Fruit fly (Drosophila melanogaster) whole organism, embryonic: ENCODE results near the gene wfs1.

Source experiments
- B-H2 ChIP-seq: fragments of 200-800 bp; sonication (Bioruptor generic); optimal IDR thresholded peaks from 2 replicates; lab custom pipeline; 2018; ENCODE audit warnings: missing biosample characterization, mild to moderate bottlenecking, missing genetic modification characterization
- CG10543 ChIP-seq: fragments of 200-800 bp; sonication (Bioruptor generic); optimal IDR thresholded peaks from 3 replicates; lab custom pipeline; 2017; ENCODE audit warnings: missing biosample characterization, mild to moderate bottlenecking, missing genetic modification characterization, moderate library complexity
- CG10565 ChIP-seq: fragments of 200-800 bp; sonication (Bioruptor generic); optimal IDR thresholded peaks from 3 replicates; lab custom pipeline; 2016; ENCODE audit warnings: missing biosample characterization, mild to moderate bottlenecking, missing genetic modification characterization
- CG11723 ChIP-seq: fragments of 200-800 bp; sonication (Bioruptor generic); optimal IDR thresholded peaks from 2 replicates; lab custom pipeline; 2017; ENCODE audit warnings: missing biosample characterization, mild to moderate bottlenecking, missing genetic modification characterization
- CG1233 ChIP-seq: fragments of 200-800 bp; sonication (Bioruptor generic); optimal IDR thresholded peaks from 4 replicates; lab custom pipeline; 2018; ENCODE audit warnings: missing biosample characterization, mild to moderate bottlenecking, missing genetic modification characterization
- CG13424 ChIP-seq: fragments of 200-800 bp; sonication (Bioruptor generic); optimal IDR thresholded peaks from 2 replicates; lab custom pipeline; 2019; ENCODE audit warnings: missing biosample characterization, mild to moderate bottlenecking, missing genetic modification characterization, moderate library complexity
- CG15696 ChIP-seq: fragments of 200-800 bp; sonication (Bioruptor generic); optimal IDR thresholded peaks from 2 replicates; lab custom pipeline; 2019; ENCODE audit warnings: missing biosample characterization, mild to moderate bottlenecking, missing genetic modification characterization, moderate library complexity
- CG17359 ChIP-seq: fragments of 200-800 bp; sonication (Bioruptor generic); optimal IDR thresholded peaks from 3 replicates; lab custom pipeline; 2018; ENCODE audit warnings: missing biosample characterization, mild to moderate bottlenecking, missing genetic modification characterization, moderate library complexity
- CG17829 ChIP-seq: fragments of 200-800 bp; optimal IDR thresholded peaks from 2 replicates; lab custom pipeline; 2019; ENCODE audit warnings: missing biosample characterization, mild to moderate bottlenecking, missing genetic modification characterization, moderate library complexity
- CG18262 ChIP-seq: fragments of 200-800 bp; optimal IDR thresholded peaks from 3 replicates; lab custom pipeline; 2019; ENCODE audit warnings: missing biosample characterization, mild to moderate bottlenecking, missing genetic modification characterization, moderate library complexity
- CG18599 ChIP-seq: fragments of 200-800 bp; sonication (Bioruptor generic); optimal IDR thresholded peaks from 3 replicates; lab custom pipeline; 2017; ENCODE audit warnings: missing biosample characterization, missing genetic modification characterization, mild to moderate bottlenecking, moderate library complexity, missing genetic modification reagents
- CG2678 ChIP-seq: fragments of 200-800 bp; sonication (Bioruptor generic); optimal IDR thresholded peaks from 3 replicates; lab custom pipeline; 2019; ENCODE audit warnings: missing biosample characterization, mild to moderate bottlenecking, missing genetic modification characterization, moderate library complexity
- CG30403 ChIP-seq: fragments of 200-800 bp; sonication (Bioruptor generic); optimal IDR thresholded peaks from 3 replicates; lab custom pipeline; 2016; ENCODE audit warnings: missing biosample characterization, missing genetic modification characterization
- CG32532 ChIP-seq: fragments of 200-800 bp; sonication (Bioruptor generic); IDR thresholded peaks from 2 replicates; pipeline ENCODE4 v1.3.6; 2022; ENCODE audit warnings: missing biosample characterization, missing genetic modification characterization
- CG8388 ChIP-seq: fragments of 200-800 bp; sonication (Bioruptor generic); optimal IDR thresholded peaks from 2 replicates; lab custom pipeline; 2019; ENCODE audit warnings: missing biosample characterization, mild to moderate bottlenecking, missing genetic modification characterization, moderate library complexity
- CG9727 ChIP-seq: fragments of 200-800 bp; sonication (Bioruptor generic); optimal IDR thresholded peaks from 3 replicates; lab custom pipeline; 2017; ENCODE audit warnings: missing biosample characterization, mild to moderate bottlenecking, missing genetic modification characterization
- Camta ChIP-seq: fragments of 200-800 bp; sonication (Bioruptor generic); optimal IDR thresholded peaks from 2 replicates; lab custom pipeline; 2016; ENCODE audit warnings: missing biosample characterization, missing genetic modification characterization
- E2f1 ChIP-seq: fragments of 200-800 bp; sonication (Bioruptor generic); IDR thresholded peaks from 2 replicates; pipeline ENCODE4 v1.3.6; 2022; ENCODE audit warnings: missing biosample characterization, missing genetic modification characterization
- GATAe ChIP-seq: fragments of 200-800 bp; sonication (Bioruptor generic); conservative IDR thresholded peaks from 2 replicates; pipeline ENCODE4 v1.3.6; 2022; ENCODE audit warnings: missing biosample characterization, missing genetic modification characterization
- Gug ChIP-seq: fragments of 200-800 bp; sonication (Bioruptor generic); IDR thresholded peaks from 4 replicates; pipeline ENCODE4 v1.3.6; 2022; ENCODE audit warnings: missing biosample characterization, missing genetic modification characterization
- H15 ChIP-seq: fragments of 200-800 bp; sonication (Bioruptor generic); IDR thresholded peaks from 3 replicates; pipeline ENCODE4 v1.3.6; 2022; ENCODE audit warnings: missing biosample characterization, missing genetic modification characterization
- HLH3B ChIP-seq: fragments of 200-800 bp; sonication (Bioruptor generic); IDR thresholded peaks from 2 replicates; pipeline ENCODE4 v1.3.6; 2022; ENCODE audit warnings: missing biosample characterization, missing genetic modification characterization
- Lpt ChIP-seq: fragments of >200 bp; optimal IDR thresholded peaks from 2 replicates; lab custom pipeline; 2018; ENCODE audit warnings: missing biosample characterization, missing genetic modification characterization
- Mrtf ChIP-seq: fragments of 200-800 bp; sonication (Bioruptor generic); IDR thresholded peaks from 3 replicates; pipeline ENCODE4 v1.3.6; 2022; ENCODE audit warnings: missing biosample characterization, missing genetic modification characterization
- Myb ChIP-seq: fragments of 200-800 bp; sonication (Bioruptor generic); optimal IDR thresholded peaks from 2 replicates; lab custom pipeline; 2016; ENCODE audit warnings: missing biosample characterization, missing genetic modification characterization
- Neu2 ChIP-seq: fragments of 200-800 bp; sonication (Bioruptor generic); optimal IDR thresholded peaks from 3 replicates; lab custom pipeline; 2016; ENCODE audit warnings: missing biosample characterization, missing genetic modification characterization, borderline replicate concordance
- Oli ChIP-seq: fragments of 200-800 bp; sonication (Bioruptor generic); optimal IDR thresholded peaks from 2 replicates; lab custom pipeline; 2018; ENCODE audit warnings: missing biosample characterization, mild to moderate bottlenecking, missing genetic modification characterization, moderate library complexity
- Side ChIP-seq: fragments of 200-800 bp; sonication (Bioruptor generic); optimal IDR thresholded peaks from 2 replicates; lab custom pipeline; 2016; ENCODE audit warnings: missing biosample characterization, missing genetic modification characterization
- Ssrp ChIP-seq: fragments of 200-800 bp; sonication (Bioruptor generic); optimal IDR thresholded peaks from 2 replicates; lab custom pipeline; 2018; ENCODE audit warnings: missing biosample characterization, mild to moderate bottlenecking, missing genetic modification characterization, moderate library complexity
- Stat92E ChIP-seq, 3 experiments: fragments of >200 bp in 2 of 3; fragments of 200-800 bp in 1 of 3; sonication (Bioruptor generic) in 1 of 3; optimal IDR thresholded peaks; 2 replicates each; lab custom pipeline; 2017 to 2019; ENCODE audit warnings: missing biosample characterization in 3 of 3, missing genetic modification characterization in 3 of 3, mild to moderate bottlenecking in 1 of 3, moderate library complexity in 1 of 3
- Taf1 ChIP-seq: fragments of 200-800 bp; sonication (Bioruptor generic); IDR thresholded peaks from 2 replicates; pipeline ENCODE4 v1.3.6; 2022; ENCODE audit warnings: missing biosample characterization, missing genetic modification characterization
- aop ChIP-seq: fragments of 200-800 bp; sonication (Bioruptor generic); IDR thresholded peaks from 2 replicates; pipeline ENCODE4 v1.3.6; 2022; ENCODE audit warnings: missing biosample characterization, missing genetic modification characterization
- ash1 ChIP-seq: fragments of 200-800 bp; sonication (Bioruptor generic); optimal IDR thresholded peaks from 2 replicates; lab custom pipeline; 2018; ENCODE audit warnings: missing biosample characterization, mild to moderate bottlenecking, missing genetic modification characterization
- bab2 ChIP-seq: fragments of 200-800 bp; sonication (Bioruptor generic); optimal IDR thresholded peaks from 2 replicates; lab custom pipeline; 2016; ENCODE audit warnings: missing biosample characterization, missing genetic modification characterization
- dmrt11E ChIP-seq: fragments of 200-800 bp; sonication (Bioruptor generic); optimal IDR thresholded peaks from 3 replicates; lab custom pipeline; 2018; ENCODE audit warnings: missing biosample characterization, mild to moderate bottlenecking, missing genetic modification characterization, moderate library complexity
- dmrt99B ChIP-seq: fragments of 200-800 bp; sonication (Bioruptor generic); optimal IDR thresholded peaks from 2 replicates; lab custom pipeline; 2018; ENCODE audit warnings: missing biosample characterization, mild to moderate bottlenecking, missing genetic modification characterization, moderate library complexity
- esg ChIP-seq: fragments of 200-800 bp; sonication (Bioruptor generic); conservative IDR thresholded peaks from 2 replicates; pipeline ENCODE4 v1.3.6; 2022; ENCODE audit warnings: missing biosample characterization, missing genetic modification characterization
- fd96Cb ChIP-seq: fragments of 200-800 bp; sonication (Bioruptor generic); optimal IDR thresholded peaks from 2 replicates; lab custom pipeline; 2018; ENCODE audit warnings: missing biosample characterization, mild to moderate bottlenecking, missing genetic modification characterization, moderate library complexity
- gem ChIP-seq: fragments of 200-800 bp; sonication (Bioruptor generic); optimal IDR thresholded peaks from 2 replicates; lab custom pipeline; 2019; ENCODE audit warnings: missing biosample characterization, mild to moderate bottlenecking, missing genetic modification characterization, moderate library complexity
- ind ChIP-seq: fragments of 200-800 bp; sonication (Bioruptor generic); optimal IDR thresholded peaks from 3 replicates; lab custom pipeline; 2016; ENCODE audit warnings: missing biosample characterization, missing genetic modification characterization
- lab ChIP-seq: fragments of 200-800 bp; sonication (Bioruptor generic); optimal IDR thresholded peaks from 3 replicates; lab custom pipeline; 2017; ENCODE audit warnings: missing biosample characterization, missing genetic modification characterization, mild to moderate bottlenecking, moderate library complexity, missing genetic modification reagents
- lilli ChIP-seq: fragments of 200-800 bp; sonication (Bioruptor generic); optimal IDR thresholded peaks from 3 replicates; lab custom pipeline; 2016; ENCODE audit warnings: missing biosample characterization, missing genetic modification characterization
- lmd ChIP-seq: fragments of 200-800 bp; sonication (Bioruptor generic); IDR thresholded peaks from 2 replicates; pipeline ENCODE4 v1.3.6; 2022; ENCODE audit warnings: missing biosample characterization, missing genetic modification characterization
- nerfin-1 ChIP-seq: fragments of 200-800 bp; sonication (Bioruptor generic); optimal IDR thresholded peaks from 3 replicates; lab custom pipeline; 2019; ENCODE audit warnings: missing biosample characterization, mild to moderate bottlenecking, missing genetic modification characterization, moderate library complexity
- pho ChIP-seq: fragments of 200-800 bp; sonication (Bioruptor generic); optimal IDR thresholded peaks from 2 replicates; lab custom pipeline; 2016; ENCODE audit warnings: missing biosample characterization, missing genetic modification characterization
- phol ChIP-seq: fragments of 200-800 bp; sonication (Bioruptor generic); optimal IDR thresholded peaks from 3 replicates; lab custom pipeline; 2018; ENCODE audit warnings: missing biosample characterization, mild to moderate bottlenecking, missing genetic modification characterization, moderate library complexity
- psq ChIP-seq: fragments of 200-800 bp; sonication (Bioruptor generic); optimal IDR thresholded peaks from 2 replicates; lab custom pipeline; 2017; ENCODE audit warnings: missing biosample characterization, missing genetic modification characterization
- pum ChIP-seq: fragments of 200-800 bp; sonication (Bioruptor generic); optimal IDR thresholded peaks from 2 replicates; lab custom pipeline; 2016; ENCODE audit warnings: missing biosample characterization, missing genetic modification characterization
- run ChIP-seq: fragments of 200-800 bp; sonication (Bioruptor generic); optimal IDR thresholded peaks from 3 replicates; lab custom pipeline; 2018; ENCODE audit warnings: missing biosample characterization, mild to moderate bottlenecking, missing genetic modification characterization
- stc ChIP-seq: fragments of 200-800 bp; sonication (Bioruptor generic); IDR thresholded peaks from 2 replicates; pipeline ENCODE4 v1.3.6; 2022; ENCODE audit warnings: missing biosample characterization, missing genetic modification characterization
- unpg ChIP-seq: fragments of 200-800 bp; sonication (Bioruptor generic); optimal IDR thresholded peaks from 3 replicates; lab custom pipeline; 2018; ENCODE audit warnings: missing biosample characterization, mild to moderate bottlenecking, missing genetic modification characterization, moderate library complexity

Gene wfs1

dm6 chr3R:22719607-22719949 lies 29.4 kb upstream of the wfs1 start (continued):
- TF ChIP-seq CG15696 (tag; lab: Kevin White, UChicago) (peak; percentile 46), CG30403 (GFP tag; lab: Kevin White, UChicago) (peak; percentile 1), CG18599 (peak; percentile 71), stc (GFP tag; lab: Robert Waterston, UW) (no peak), dmrt11E (tag; lab: Kevin White, UChicago) (peak; percentile 32), Mrtf (no peak), CG17829 (peak; percentile 47), CG9727 (GFP tag; lab: Kevin White, UChicago) (peak; percentile 44), pho (GFP tag; lab: Kevin White, UChicago) (no peak), CG11723 (GFP tag; lab: Kevin White, UChicago) (no peak), ind (peak; percentile 25), esg (GFP tag; lab: Robert Waterston, UW) (peak; percentile 23; the same call in 1 of the 2 replicates), CG2678 (peak; percentile 60), CG1233 (GFP tag; lab: Kevin White, UChicago) (peak; percentile 3), lab (GFP tag; lab: Kevin White, UChicago) (peak; percentile 36), CG17359 (peak; percentile 62), bab2 (GFP tag; lab: Kevin White, UChicago) (peak; percentile 35), CG18262 (tag; lab: Kevin White, UChicago) (peak; percentile 59), GATAe (GFP tag; lab: Robert Waterston, UW) (no peak), Gug (no peak), psq (no peak), Stat92E (GFP tag; optimal IDR thresholded peaks at IDR 0.05; lab: Kevin White, UChicago) (no peak), Side (peak; percentile 9), pum (GFP tag; lab: Kevin White, UChicago) (peak; percentile 21), Taf1 (GFP tag; lab: Robert Waterston, UW) (no peak), CG10543 (GFP tag; lab: Kevin White, UChicago) (peak; percentile 35), lilli (GFP tag; lab: Kevin White, UChicago) (peak; percentile 14), unpg (GFP tag; lab: Kevin White, UChicago) (peak; percentile 47), phol (peak; percentile 50), run (tag; lab: Kevin White, UChicago) (no peak), lmd (GFP tag; lab: Robert Waterston, UW) (peak; percentile 21; the same call in 1 of the 2 replicates), dmrt99B (tag; lab: Kevin White, UChicago) (peak; percentile 65), Oli (tag; lab: Kevin White, UChicago) (peak; percentile 44), Camta (no peak), CG8388 (GFP tag; lab: Kevin White, UChicago) (peak; percentile 26), Neu2 (GFP tag; lab: Kevin White, UChicago) (no peak), gem (tag; lab: Kevin White, UChicago) (peak; percentile 67), CG32532 (GFP tag; lab: Robert Waterston, UW) (peak; percentile 10; the same call in 1 of the 2 replicates), H15 (GFP tag; lab: Robert Waterston, UW) (no peak), CG13424 (tag; lab: Kevin White, UChicago) (peak; percentile 33), Ssrp (tag; lab: Kevin White, UChicago) (peak; percentile 31), B-H2 (GFP tag; lab: Kevin White, UChicago) (no peak), CG10565 (GFP tag; lab: Kevin White, UChicago) (no peak), Lpt (no peak), fd96Cb (tag; lab: Kevin White, UChicago) (peak; percentile 33), ash1 (GFP tag; lab: Kevin White, UChicago) (no peak), E2f1 (GFP tag; lab: Robert Waterston, UW) (0 out of 2 replicates have a peak, but pooled peaks have one; percentile 11), nerfin-1 (peak; percentile 71), Myb (GFP tag; lab: Kevin White, UChicago) (no peak), HLH3B (GFP tag; lab: Robert Waterston, UW) (no peak; the same call in 1 of the 2 replicates), aop (no peak)
